Worm (Caenorhabditis elegans) whole organism, L2 larva: ENCODE results near the gene clec-184.

ENCODE experiments used
- C34F6.9 ChIP-seq: fragments of 150-350 bp; optimal IDR thresholded peaks from 2 replicates; lab custom pipeline; 2014; ENCODE audit warnings: missing biosample characterization, missing genetic modification characterization
- F13H6.1 ChIP-seq: sonication (generic microtip); optimal IDR thresholded peaks from 2 replicates; lab custom pipeline; 2016; ENCODE audit warnings: missing genetic modification characterization, missing compliant biosample characterization
- R02D3.7 ChIP-seq: fragments of 150-350 bp; optimal IDR thresholded peaks from 2 replicates; lab custom pipeline; 2014; ENCODE audit warnings: missing biosample characterization, missing genetic modification characterization
- Y55F3AM.14 ChIP-seq: fragments of 200-800 bp; sonication (Bioruptor generic); optimal IDR thresholded peaks from 2 replicates; lab custom pipeline; 2018; ENCODE audit warnings: mild to moderate bottlenecking, missing genetic modification characterization, missing compliant biosample characterization
- ZK546.5 ChIP-seq: sonication (generic microtip); optimal IDR thresholded peaks from 2 replicates; lab custom pipeline; 2017; ENCODE audit warnings: missing biosample characterization, missing genetic modification characterization
- alr-1 ChIP-seq: fragments of 150-350 bp; optimal IDR thresholded peaks from 2 replicates; lab custom pipeline; 2014; ENCODE audit warnings: missing biosample characterization, missing genetic modification characterization
- aly-2 ChIP-seq: fragments of 150-350 bp; optimal IDR thresholded peaks from 2 replicates; lab custom pipeline; 2014; ENCODE audit warnings: missing biosample characterization, missing genetic modification characterization
- ama-1 ChIP-seq: fragments of 150-350 bp; optimal IDR thresholded peaks from 2 replicates; lab custom pipeline; 2018; ENCODE audit warnings: inconsistent platforms
- blmp-1 ChIP-seq: sonication (generic microtip); optimal IDR thresholded peaks from 2 replicates; lab custom pipeline; 2017; ENCODE audit warnings: missing genetic modification characterization, mild to moderate bottlenecking, missing compliant biosample characterization, antibody characterized with exemption, moderate library complexity; ENCODE audit not compliant: insufficient read depth
- ceh-16 ChIP-seq: fragments of 150-350 bp; optimal IDR thresholded peaks from 2 replicates; lab custom pipeline; 2014; ENCODE audit warnings: missing biosample characterization, missing genetic modification characterization
- ceh-82 ChIP-seq: fragments of 150-350 bp; optimal IDR thresholded peaks from 2 replicates; lab custom pipeline; 2014; ENCODE audit warnings: missing biosample characterization, missing genetic modification characterization
- crh-2 ChIP-seq: sonication (generic microtip); optimal IDR thresholded peaks from 2 replicates; lab custom pipeline; 2017; ENCODE audit warnings: missing biosample characterization, missing genetic modification characterization
- dmd-4 ChIP-seq: sonication (generic microtip); optimal IDR thresholded peaks from 2 replicates; lab custom pipeline; 2017; ENCODE audit warnings: missing biosample characterization, missing genetic modification characterization
- egl-27 ChIP-seq: sonication (generic microtip); optimal IDR thresholded peaks from 3 replicates; lab custom pipeline; 2017; ENCODE audit warnings: missing biosample characterization, missing genetic modification reagents, missing genetic modification characterization
- elt-1 ChIP-seq: fragments of 150-350 bp; optimal IDR thresholded peaks from 2 replicates; lab custom pipeline; 2014; ENCODE audit warnings: missing biosample characterization, missing genetic modification characterization
- elt-3 ChIP-seq: sonication (generic microtip); optimal IDR thresholded peaks from 2 replicates; lab custom pipeline; 2017; ENCODE audit warnings: missing biosample characterization, missing genetic modification characterization
- fos-1 ChIP-seq: fragments of 150-350 bp; optimal IDR thresholded peaks from 2 replicates; lab custom pipeline; 2014; ENCODE audit warnings: missing biosample characterization, missing genetic modification characterization
- gmeb-1 ChIP-seq: fragments of 150-350 bp; optimal IDR thresholded peaks from 2 replicates; lab custom pipeline; 2014; ENCODE audit warnings: missing biosample characterization, missing genetic modification characterization
- lin-11 ChIP-seq: fragments of 150-350 bp; sonication (generic microtip); optimal IDR thresholded peaks from 2 replicates; lab custom pipeline; 2014; ENCODE audit warnings: missing biosample characterization, missing genetic modification characterization, inconsistent platforms, mixed read lengths
- lin-13 ChIP-seq: fragments of 150-350 bp; optimal IDR thresholded peaks from 2 replicates; lab custom pipeline; 2014; ENCODE audit warnings: missing biosample characterization, missing genetic modification reagents, missing genetic modification characterization
- lin-39 ChIP-seq: fragments of 150-350 bp; optimal IDR thresholded peaks from 2 replicates; lab custom pipeline; 2014; ENCODE audit warnings: missing biosample characterization, missing genetic modification reagents, missing genetic modification characterization
- lsy-2 ChIP-seq, 2 experiments: fragments of 150-350 bp in 1 of 2; sonication (generic microtip) in 1 of 2; optimal IDR thresholded peaks; 2 replicates each; lab custom pipeline; 2014 to 2017; ENCODE audit warnings: missing biosample characterization in 2 of 2, missing genetic modification characterization in 2 of 2
- mab-5 ChIP-seq: fragments of 150-350 bp; optimal IDR thresholded peaks from 2 replicates; lab custom pipeline; 2014; ENCODE audit warnings: missing biosample characterization, missing genetic modification characterization
- mbf-1 ChIP-seq: sonication (generic microtip); optimal IDR thresholded peaks from 2 replicates; lab custom pipeline; 2017; ENCODE audit warnings: missing biosample characterization, missing genetic modification characterization
- mdl-1 ChIP-seq, 2 experiments: fragments of 150-350 bp in 1 of 2; sonication (generic microtip) in 1 of 2; optimal IDR thresholded peaks; 2 replicates each; lab custom pipeline; 2017; ENCODE audit warnings: missing biosample characterization in 2 of 2, missing genetic modification characterization in 2 of 2
- nhr-10 ChIP-seq: sonication (generic microtip); optimal IDR thresholded peaks from 2 replicates; lab custom pipeline; 2017; ENCODE audit warnings: missing biosample characterization, missing genetic modification characterization
- nhr-11 ChIP-seq: fragments of 150-350 bp; optimal IDR thresholded peaks from 2 replicates; lab custom pipeline; 2014; ENCODE audit warnings: missing biosample characterization, missing genetic modification characterization
- nhr-12 ChIP-seq: fragments of 150-350 bp; optimal IDR thresholded peaks from 2 replicates; lab custom pipeline; 2014; ENCODE audit warnings: missing biosample characterization, missing genetic modification characterization
- nhr-129 ChIP-seq: fragments of 150-350 bp; optimal IDR thresholded peaks from 2 replicates; lab custom pipeline; 2014; ENCODE audit warnings: missing biosample characterization, missing genetic modification characterization
- nhr-21 ChIP-seq: fragments of 150-350 bp; optimal IDR thresholded peaks from 2 replicates; lab custom pipeline; 2014; ENCODE audit warnings: missing biosample characterization, missing genetic modification characterization
- nhr-23 ChIP-seq: fragments of 150-350 bp; optimal IDR thresholded peaks from 2 replicates; lab custom pipeline; 2014; ENCODE audit warnings: missing biosample characterization, missing genetic modification reagents, missing genetic modification characterization
- nhr-237 ChIP-seq: fragments of 150-350 bp; optimal IDR thresholded peaks from 2 replicates; lab custom pipeline; 2014; ENCODE audit warnings: missing biosample characterization, missing genetic modification characterization
- nhr-25 ChIP-seq: fragments of 150-350 bp; sonication (generic microtip); optimal IDR thresholded peaks from 3 replicates; lab custom pipeline; 2014; ENCODE audit warnings: missing biosample characterization, missing genetic modification characterization
- nhr-6 ChIP-seq: fragments of 150-350 bp; optimal IDR thresholded peaks from 2 replicates; lab custom pipeline; 2014; ENCODE audit warnings: missing biosample characterization, missing genetic modification characterization
- nhr-77 ChIP-seq: fragments of 150-350 bp; optimal IDR thresholded peaks from 2 replicates; lab custom pipeline; 2014; ENCODE audit warnings: missing biosample characterization, missing genetic modification characterization
- peb-1 ChIP-seq: fragments of 150-350 bp; optimal IDR thresholded peaks from 2 replicates; lab custom pipeline; 2014; ENCODE audit warnings: missing biosample characterization, missing genetic modification characterization
- sem-4 ChIP-seq: fragments of 150-350 bp; optimal IDR thresholded peaks from 2 replicates; lab custom pipeline; 2014; ENCODE audit warnings: missing biosample characterization, missing genetic modification reagents, missing genetic modification characterization
- skn-1 ChIP-seq: sonication (generic microtip); optimal IDR thresholded peaks from 2 replicates; lab custom pipeline; 2017; ENCODE audit warnings: missing biosample characterization, missing genetic modification characterization
- sma-3 ChIP-seq: sonication (generic microtip); optimal IDR thresholded peaks from 2 replicates; lab custom pipeline; 2016; ENCODE audit warnings: missing genetic modification reagents, missing genetic modification characterization, missing compliant biosample characterization
- sma-9 ChIP-seq, 2 experiments: fragments of 150-350 bp in 1 of 2; sonication (generic microtip) in 1 of 2; optimal IDR thresholded peaks; 2 replicates each; lab custom pipeline; 2014 to 2016; ENCODE audit warnings: missing genetic modification characterization in 2 of 2, mild to moderate bottlenecking in 1 of 2, missing biosample characterization in 1 of 2, missing compliant biosample characterization in 1 of 2, missing genetic modification reagents in 1 of 2, moderate library complexity in 1 of 2
- snpc-4 ChIP-seq: fragments of 150-350 bp; optimal IDR thresholded peaks from 2 replicates; lab custom pipeline; 2014; ENCODE audit warnings: missing biosample characterization, missing genetic modification characterization
- unc-39 ChIP-seq: fragments of 150-350 bp; optimal IDR thresholded peaks from 2 replicates; lab custom pipeline; 2014; ENCODE audit warnings: missing biosample characterization, missing genetic modification characterization
- unc-55 ChIP-seq: fragments of 150-350 bp; sonication (generic microtip); optimal IDR thresholded peaks from 3 replicates; lab custom pipeline; 2014; ENCODE audit warnings: missing biosample characterization, missing genetic modification reagents, missing genetic modification characterization
- unc-62 ChIP-seq: fragments of 150-350 bp; optimal IDR thresholded peaks from 2 replicates; lab custom pipeline; 2014; ENCODE audit warnings: missing biosample characterization, missing genetic modification reagents, missing genetic modification characterization
- zag-1 ChIP-seq: fragments of 150-350 bp; optimal IDR thresholded peaks from 2 replicates; lab custom pipeline; 2014; ENCODE audit warnings: missing biosample characterization, missing genetic modification characterization
- ztf-1 ChIP-seq: fragments of 200-800 bp; sonication (Bioruptor generic); conservative IDR thresholded peaks from 2 replicates; pipeline ENCODE4 v1.3.6; 2022; ENCODE audit warnings: missing genetic modification characterization, missing compliant biosample characterization
- ztf-11 ChIP-seq: sonication (generic microtip); optimal IDR thresholded peaks from 2 replicates; lab custom pipeline; 2017; ENCODE audit warnings: missing biosample characterization, missing genetic modification characterization
- ztf-4 ChIP-seq: fragments of 150-350 bp; optimal IDR thresholded peaks from 2 replicates; lab custom pipeline; 2014; ENCODE audit warnings: missing biosample characterization, missing genetic modification characterization

Gene clec-184

ce11 chrIV:12391003-12391637 is 41.3 kb upstream of the clec-184 start, which contains the start of the genes rps-23 and dpm-3:
rps-23 (minus strand) TSS chrIV:12391053.
dpm-3 (plus strand) TSS chrIV:12391587.
- TF ChIP-seq lin-11 (tag; lab: Kevin White, UChicago) (peak; percentile 97), zag-1 (tag; lab: Kevin White, UChicago) (peak; percentile 61), alr-1 (tag; lab: Kevin White, UChicago) (no peak), mab-5 (tag; lab: Kevin White, UChicago) (peak; percentile 80), unc-62 (GFP tag; lab: Kevin White, UChicago) (no peak), nhr-237 (tag; lab: Kevin White, UChicago) (peak; percentile 62), R02D3.7 (tag; lab: Kevin White, UChicago) (peak; percentile 51), sem-4 (peak; percentile 88), nhr-21 (tag; lab: Kevin White, UChicago) (peak; percentile 88), ceh-16 (tag; lab: Kevin White, UChicago) (peak; percentile 8), sma-9 (GFP tag; optimal IDR thresholded peaks at IDR 0.05; lab: Kevin White, UChicago) (peak; percentile 93), sma-9 (tag; optimal IDR thresholded peaks at IDR 0.05; lab: Kevin White, UChicago) (no peak), peb-1 (tag; lab: Kevin White, UChicago) (no peak), ceh-82 (peak; percentile 90), C34F6.9 (tag; lab: Kevin White, UChicago) (peak; percentile 96), ztf-11 (tag; lab: Kevin White, UChicago) (no peak), skn-1 (tag; lab: Kevin White, UChicago) (peak; percentile 75), mdl-1 (tag; optimal IDR thresholded peaks at IDR 0.05; lab: Kevin White, UChicago) (peak; percentile 33 to 49), egl-27 (peak; percentile 73), mbf-1 (tag; lab: Kevin White, UChicago) (no peak), nhr-12 (tag; lab: Kevin White, UChicago) (no peak), nhr-77 (tag; lab: Kevin White, UChicago) (peak; percentile 50), lin-13 (peak; percentile 96), lin-39 (no peak), nhr-23 (no peak), unc-55 (GFP tag; lab: Kevin White, UChicago) (peak; percentile 98), F13H6.1 (tag; lab: Kevin White, UChicago) (peak; percentile 89), Y55F3AM.14 (GFP tag; lab: Kevin White, UChicago) (peak; percentile 73), elt-1 (tag; lab: Kevin White, UChicago) (no peak), ZK546.5 (tag; lab: Kevin White, UChicago) (peak; percentile 98), nhr-6 (tag; lab: Kevin White, UChicago) (peak; percentile 76), crh-2 (tag; lab: Kevin White, UChicago) (peak; percentile 96), snpc-4 (tag; lab: Kevin White, UChicago) (peak; percentile 79), aly-2 (tag; lab: Kevin White, UChicago) (no peak), blmp-1 (tag; lab: Kevin White, UChicago) (peak; percentile 75), elt-3 (tag; lab: Kevin White, UChicago) (no peak), ztf-4 (tag; lab: Kevin White, UChicago) (peak; percentile 86), nhr-25 (tag; lab: Kevin White, UChicago) (peak; percentile 93), dmd-4 (no peak), unc-39 (no peak), lsy-2 (tag; optimal IDR thresholded peaks at IDR 0.05; lab: Kevin White, UChicago) (peak; percentile 99 to 100), ztf-1 (no peak), nhr-129 (tag; lab: Kevin White, UChicago) (peak; percentile 99), gmeb-1 (peak; percentile 92), nhr-11 (tag; lab: Kevin White, UChicago) (peak; percentile 11), ama-1 (lab: Kevin White, UChicago) (peak; percentile 25), nhr-10 (tag; lab: Kevin White, UChicago) (no peak), sma-3 (GFP tag; lab: Kevin White, UChicago) (peak; percentile 95), fos-1 (tag; lab: Kevin White, UChicago) (peak; percentile 81)
